Worm (Caenorhabditis elegans) whole organism, L2 larva: Measurements from ENCODE around the gene srh-245.

Source experiments
- F13H6.1 ChIP-seq: sonication (generic microtip); optimal IDR thresholded peaks from 2 replicates; lab custom pipeline; 2016; ENCODE audit warnings: missing genetic modification characterization, missing compliant biosample characterization
- R02D3.7 ChIP-seq: fragments of 150-350 bp; optimal IDR thresholded peaks from 2 replicates; lab custom pipeline; 2014; ENCODE audit warnings: missing biosample characterization, missing genetic modification characterization
- Y55F3AM.14 ChIP-seq: fragments of 200-800 bp; sonication (Bioruptor generic); optimal IDR thresholded peaks from 2 replicates; lab custom pipeline; 2018; ENCODE audit warnings: mild to moderate bottlenecking, missing genetic modification characterization, missing compliant biosample characterization
- alr-1 ChIP-seq: fragments of 150-350 bp; optimal IDR thresholded peaks from 2 replicates; lab custom pipeline; 2014; ENCODE audit warnings: missing biosample characterization, missing genetic modification characterization
- aly-2 ChIP-seq: fragments of 150-350 bp; optimal IDR thresholded peaks from 2 replicates; lab custom pipeline; 2014; ENCODE audit warnings: missing biosample characterization, missing genetic modification characterization
- ama-1 ChIP-seq: fragments of 150-350 bp; optimal IDR thresholded peaks from 2 replicates; lab custom pipeline; 2018; ENCODE audit warnings: inconsistent platforms
- blmp-1 ChIP-seq: sonication (generic microtip); optimal IDR thresholded peaks from 2 replicates; lab custom pipeline; 2017; ENCODE audit warnings: missing genetic modification characterization, mild to moderate bottlenecking, missing compliant biosample characterization, antibody characterized with exemption, moderate library complexity; ENCODE audit not compliant: insufficient read depth
- ceh-16 ChIP-seq: fragments of 150-350 bp; optimal IDR thresholded peaks from 2 replicates; lab custom pipeline; 2014; ENCODE audit warnings: missing biosample characterization, missing genetic modification characterization
- crh-2 ChIP-seq: sonication (generic microtip); optimal IDR thresholded peaks from 2 replicates; lab custom pipeline; 2017; ENCODE audit warnings: missing biosample characterization, missing genetic modification characterization
- egl-27 ChIP-seq: sonication (generic microtip); optimal IDR thresholded peaks from 3 replicates; lab custom pipeline; 2017; ENCODE audit warnings: missing biosample characterization, missing genetic modification reagents, missing genetic modification characterization
- fos-1 ChIP-seq: fragments of 150-350 bp; optimal IDR thresholded peaks from 2 replicates; lab custom pipeline; 2014; ENCODE audit warnings: missing biosample characterization, missing genetic modification characterization
- lin-11 ChIP-seq: fragments of 150-350 bp; sonication (generic microtip); optimal IDR thresholded peaks from 2 replicates; lab custom pipeline; 2014; ENCODE audit warnings: missing biosample characterization, missing genetic modification characterization, inconsistent platforms, mixed read lengths
- lin-39 ChIP-seq: fragments of 150-350 bp; optimal IDR thresholded peaks from 2 replicates; lab custom pipeline; 2014; ENCODE audit warnings: missing biosample characterization, missing genetic modification reagents, missing genetic modification characterization
- lsy-2 ChIP-seq, 2 experiments: fragments of 150-350 bp in 1 of 2; sonication (generic microtip) in 1 of 2; optimal IDR thresholded peaks; 2 replicates each; lab custom pipeline; 2014 to 2017; ENCODE audit warnings: missing biosample characterization in 2 of 2, missing genetic modification characterization in 2 of 2
- mbf-1 ChIP-seq: sonication (generic microtip); optimal IDR thresholded peaks from 2 replicates; lab custom pipeline; 2017; ENCODE audit warnings: missing biosample characterization, missing genetic modification characterization
- mdl-1 ChIP-seq, 2 experiments: fragments of 150-350 bp in 1 of 2; sonication (generic microtip) in 1 of 2; optimal IDR thresholded peaks; 2 replicates each; lab custom pipeline; 2017; ENCODE audit warnings: missing biosample characterization in 2 of 2, missing genetic modification characterization in 2 of 2
- nhr-12 ChIP-seq: fragments of 150-350 bp; optimal IDR thresholded peaks from 2 replicates; lab custom pipeline; 2014; ENCODE audit warnings: missing biosample characterization, missing genetic modification characterization
- nhr-129 ChIP-seq: fragments of 150-350 bp; optimal IDR thresholded peaks from 2 replicates; lab custom pipeline; 2014; ENCODE audit warnings: missing biosample characterization, missing genetic modification characterization
- nhr-21 ChIP-seq: fragments of 150-350 bp; optimal IDR thresholded peaks from 2 replicates; lab custom pipeline; 2014; ENCODE audit warnings: missing biosample characterization, missing genetic modification characterization
- nhr-23 ChIP-seq: fragments of 150-350 bp; optimal IDR thresholded peaks from 2 replicates; lab custom pipeline; 2014; ENCODE audit warnings: missing biosample characterization, missing genetic modification reagents, missing genetic modification characterization
- nhr-237 ChIP-seq: fragments of 150-350 bp; optimal IDR thresholded peaks from 2 replicates; lab custom pipeline; 2014; ENCODE audit warnings: missing biosample characterization, missing genetic modification characterization
- nhr-6 ChIP-seq: fragments of 150-350 bp; optimal IDR thresholded peaks from 2 replicates; lab custom pipeline; 2014; ENCODE audit warnings: missing biosample characterization, missing genetic modification characterization
- peb-1 ChIP-seq: fragments of 150-350 bp; optimal IDR thresholded peaks from 2 replicates; lab custom pipeline; 2014; ENCODE audit warnings: missing biosample characterization, missing genetic modification characterization
- skn-1 ChIP-seq: sonication (generic microtip); optimal IDR thresholded peaks from 2 replicates; lab custom pipeline; 2017; ENCODE audit warnings: missing biosample characterization, missing genetic modification characterization
- sma-9 ChIP-seq, 2 experiments: fragments of 150-350 bp in 1 of 2; sonication (generic microtip) in 1 of 2; optimal IDR thresholded peaks; 2 replicates each; lab custom pipeline; 2014 to 2016; ENCODE audit warnings: missing genetic modification characterization in 2 of 2, mild to moderate bottlenecking in 1 of 2, missing biosample characterization in 1 of 2, missing compliant biosample characterization in 1 of 2, missing genetic modification reagents in 1 of 2, moderate library complexity in 1 of 2
- snpc-4 ChIP-seq: fragments of 150-350 bp; optimal IDR thresholded peaks from 2 replicates; lab custom pipeline; 2014; ENCODE audit warnings: missing biosample characterization, missing genetic modification characterization
- unc-55 ChIP-seq: fragments of 150-350 bp; sonication (generic microtip); optimal IDR thresholded peaks from 3 replicates; lab custom pipeline; 2014; ENCODE audit warnings: missing biosample characterization, missing genetic modification reagents, missing genetic modification characterization
- unc-62 ChIP-seq: fragments of 150-350 bp; optimal IDR thresholded peaks from 2 replicates; lab custom pipeline; 2014; ENCODE audit warnings: missing biosample characterization, missing genetic modification reagents, missing genetic modification characterization
- zag-1 ChIP-seq: fragments of 150-350 bp; optimal IDR thresholded peaks from 2 replicates; lab custom pipeline; 2014; ENCODE audit warnings: missing biosample characterization, missing genetic modification characterization
- ztf-1 ChIP-seq: fragments of 200-800 bp; sonication (Bioruptor generic); conservative IDR thresholded peaks from 2 replicates; pipeline ENCODE4 v1.3.6; 2022; ENCODE audit warnings: missing genetic modification characterization, missing compliant biosample characterization

The srh-245 gene

ce11 chrV:694625-695024 lies 38.9 kb upstream of the srh-245 start, which contains the start of gene srj-53:
Gene srj-53, minus strand, starts transcription at chrV:694725.
- TF ChIP-seq unc-62 (GFP tag; lab: Kevin White, UChicago): no peak
- no peak for TF ChIP-seq R02D3.7 (tag; lab: Kevin White, UChicago)
- TF ChIP-seq unc-55 (GFP tag; lab: Kevin White, UChicago): no peak
- no peak for TF ChIP-seq F13H6.1 (tag; lab: Kevin White, UChicago)
- no peak for TF ChIP-seq nhr-6 (tag; lab: Kevin White, UChicago)
- TF ChIP-seq Y55F3AM.14 (GFP tag; lab: Kevin White, UChicago): no peak
- no peak for TF ChIP-seq ztf-1
- TF ChIP-seq mbf-1 (tag; lab: Kevin White, UChicago): no peak
- TF ChIP-seq, all 48 proteins: peak for 0

- TF ChIP-seq mdl-1 (tag; optimal IDR thresholded peaks at IDR 0.05; lab: Kevin White, UChicago) (no peak), sma-9 (GFP tag; optimal IDR thresholded peaks at IDR 0.05; lab: Kevin White, UChicago) (no peak), sma-9 (tag; optimal IDR thresholded peaks at IDR 0.05; lab: Kevin White, UChicago) (no peak), snpc-4 (tag; lab: Kevin White, UChicago) (no peak)
- TF ChIP-seq, all 48 proteins: peak for 0
Measured at ce11 chrV:692720-693422, 37.1 kb upstream of the srh-245 start, which contains the start of gene srx-4. Gene srx-4, minus strand, starts transcription at chrV:692770.

ce11 chrV:689538-689937 lies 33.8 kb upstream of the srh-245 start:
- TF ChIP-seq skn-1 (tag; lab: Kevin White, UChicago) (no peak), aly-2 (tag; lab: Kevin White, UChicago) (no peak), peb-1 (tag; lab: Kevin White, UChicago) (no peak), ceh-16 (tag; lab: Kevin White, UChicago) (no peak), blmp-1 (no peak)

DNA sequence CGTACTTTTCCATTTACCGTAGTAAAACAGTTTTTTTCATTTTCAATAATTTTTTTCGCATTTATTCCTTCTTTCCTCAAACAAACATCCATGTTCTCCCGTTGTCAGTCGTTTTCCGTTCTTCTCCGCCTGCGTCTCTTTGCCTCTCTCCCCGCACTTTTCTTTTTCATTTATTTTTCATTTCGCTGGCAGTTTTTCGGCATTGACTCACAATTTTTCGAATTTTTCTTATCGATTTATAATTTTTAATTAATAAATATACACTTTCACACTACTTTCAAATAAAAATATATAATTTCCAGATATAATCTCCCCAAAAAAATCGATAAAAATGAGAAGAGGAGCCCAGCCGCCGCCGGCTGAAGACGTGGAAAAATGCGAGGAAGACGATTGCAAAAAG lies 31.7 kb upstream of the srh-245 start, which contains the start of gene H25P19.1:
TSS of gene H25P19.1 (plus strand) at position 301 of the 400 bp plus-strand sequence.
- no peak for TF ChIP-seq nhr-6 (tag; lab: Kevin White, UChicago)
- TF ChIP-seq unc-55 (GFP tag; lab: Kevin White, UChicago): no peak
- TF ChIP-seq alr-1 (tag; lab: Kevin White, UChicago): no peak
- TF ChIP-seq nhr-23 (tag; lab: Kevin White, UChicago): no peak
- no peak for TF ChIP-seq ceh-16 (tag; lab: Kevin White, UChicago)
- no peak for TF ChIP-seq mdl-1 (tag; optimal IDR thresholded peaks at IDR 0.05; lab: Kevin White, UChicago)
- no peak for TF ChIP-seq egl-27 (tag; lab: Kevin White, UChicago)
- no peak for TF ChIP-seq aly-2 (tag; lab: Kevin White, UChicago)
- TF ChIP-seq ama-1 (lab: Kevin White, UChicago): no peak
- TF ChIP-seq blmp-1: no peak
- TF ChIP-seq nhr-21 (tag; lab: Kevin White, UChicago): no peak
- TF ChIP-seq R02D3.7 (tag; lab: Kevin White, UChicago): no peak
- no peak for TF ChIP-seq nhr-237 (tag; lab: Kevin White, UChicago)

DNA sequence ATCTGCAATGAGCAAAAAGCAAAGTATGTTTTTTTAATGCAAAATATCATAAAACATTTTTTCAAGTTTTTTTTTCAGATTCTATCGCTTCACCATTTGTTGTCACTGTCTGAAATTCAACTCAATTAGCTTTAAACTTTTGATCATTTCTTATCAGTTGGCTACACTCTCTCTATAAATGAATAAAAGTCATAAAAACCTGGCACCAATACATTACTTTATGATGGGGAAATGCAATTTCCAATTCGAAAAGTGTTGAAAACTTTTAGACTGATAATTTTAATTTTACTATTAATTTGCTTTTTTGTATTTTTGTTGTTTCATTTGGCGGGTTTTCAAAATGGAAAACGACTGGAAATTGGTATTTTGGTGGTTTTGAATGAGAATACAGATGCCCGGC lies 28.1 kb upstream of the srh-245 start, which contains the start of gene F31F4.1:
TSS of gene F31F4.1 (plus strand) at position 203 of the 400 bp plus-strand sequence.
- no peak for TF ChIP-seq aly-2 (tag; lab: Kevin White, UChicago)
- no peak for TF ChIP-seq snpc-4 (tag; lab: Kevin White, UChicago)
- TF ChIP-seq lin-39 (tag; lab: Kevin White, UChicago): no peak
- TF ChIP-seq fos-1 (tag; lab: Kevin White, UChicago): peak; percentile 29
- no peak for TF ChIP-seq crh-2 (tag; lab: Kevin White, UChicago)

- TF ChIP-seq nhr-23 (tag; lab: Kevin White, UChicago): no peak
Measured at ce11 chrV:682031-682430, 26.3 kb upstream of the srh-245 start, which contains the start of gene srx-23. Gene srx-23, plus strand, starts transcription at chrV:682331.

DNA sequence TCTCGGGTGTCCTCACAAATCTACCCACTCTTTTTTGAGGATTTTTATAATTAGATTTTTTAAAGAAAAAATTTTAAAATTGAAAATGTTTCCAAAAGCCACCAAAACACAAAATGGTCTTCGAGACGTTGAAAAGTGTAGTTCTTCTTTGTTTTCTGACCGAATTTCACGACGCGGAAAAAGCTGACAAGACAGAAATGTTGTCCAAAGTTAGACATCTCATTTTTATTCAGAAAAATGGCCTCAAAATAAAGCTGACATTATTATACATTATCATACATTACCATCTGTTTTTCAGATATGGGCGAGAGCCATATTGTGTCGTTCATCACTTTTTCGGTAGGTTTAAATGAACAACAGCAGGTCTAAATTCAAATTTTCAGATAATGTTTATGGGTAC lies 23.9 kb upstream of the srh-245 start, which contains the start of gene srx-22:
TSS of gene srx-22 (plus strand) at position 301 of the 400 bp plus-strand sequence.
- no peak for TF ChIP-seq lsy-2 (tag; optimal IDR thresholded peaks at IDR 0.05; lab: Kevin White, UChicago)
- TF ChIP-seq crh-2 (tag; lab: Kevin White, UChicago): no peak
- TF ChIP-seq nhr-21 (tag; lab: Kevin White, UChicago): no peak
- TF ChIP-seq mbf-1 (tag; lab: Kevin White, UChicago): no peak
- no peak for TF ChIP-seq ztf-1
- no peak for TF ChIP-seq ceh-16 (tag; lab: Kevin White, UChicago)
- TF ChIP-seq Y55F3AM.14 (GFP tag; lab: Kevin White, UChicago): no peak
- TF ChIP-seq nhr-237 (tag; lab: Kevin White, UChicago): no peak
- TF ChIP-seq peb-1 (tag; lab: Kevin White, UChicago): no peak
- no peak for TF ChIP-seq nhr-129 (tag; lab: Kevin White, UChicago)
- no peak for TF ChIP-seq lin-11 (tag; lab: Kevin White, UChicago)
- TF ChIP-seq zag-1 (tag; lab: Kevin White, UChicago): no peak
- no peak for TF ChIP-seq nhr-12 (tag; lab: Kevin White, UChicago)
